Fruit fly (Drosophila melanogaster) whole organism, wandering third instar larva: ENCODE results near the gene gnu.

Experiments
- CG32264 ChIP-seq: fragments of 200-800 bp; sonication (Bioruptor generic); optimal IDR thresholded peaks from 2 replicates; lab custom pipeline; 2016; ENCODE audit warnings: missing biosample characterization, missing genetic modification characterization
- CG9705 ChIP-seq: fragments of 200-800 bp; sonication (Bioruptor generic); optimal IDR thresholded peaks from 2 replicates; lab custom pipeline; 2018; ENCODE audit warnings: missing biosample characterization, mild to moderate bottlenecking, missing genetic modification characterization
- Dif ChIP-seq: fragments of 200-275, 200-300 bp; sonication (Bioruptor generic); optimal IDR thresholded peaks from 2 replicates; lab custom pipeline; 2018; ENCODE audit warnings: missing biosample characterization, missing genetic modification characterization; ENCODE audit not compliant: partially characterized antibody
- GATAd ChIP-seq: sonication (Bioruptor generic); optimal IDR thresholded peaks from 2 replicates; lab custom pipeline; 2016; ENCODE audit warnings: missing biosample characterization, missing genetic modification characterization
- HLH106 ChIP-seq: fragments of 200-800 bp; optimal IDR thresholded peaks from 3 replicates; lab custom pipeline; 2019; ENCODE audit warnings: missing biosample characterization, mild to moderate bottlenecking, missing genetic modification characterization, moderate library complexity
- Hnf4 ChIP-seq: fragments of 200-800 bp; sonication (Bioruptor generic); optimal IDR thresholded peaks from 2 replicates; lab custom pipeline; 2016; ENCODE audit warnings: missing biosample characterization, mild to moderate bottlenecking, missing genetic modification characterization
- Hr78 ChIP-seq: fragments of >200 bp; optimal IDR thresholded peaks from 2 replicates; lab custom pipeline; 2017; ENCODE audit warnings: missing biosample characterization, missing genetic modification characterization
- Hr83 ChIP-seq: fragments of 200-300 bp; sonication (Bioruptor generic); optimal IDR thresholded peaks from 2 replicates; lab custom pipeline; 2016; ENCODE audit warnings: missing biosample characterization, mild to moderate bottlenecking, missing genetic modification characterization, moderate library complexity; ENCODE audit not compliant: poor library complexity, severe bottlenecking
- Jra ChIP-seq: sonication (Bioruptor generic); optimal IDR thresholded peaks from 2 replicates; lab custom pipeline; 2016; ENCODE audit warnings: missing biosample characterization, missing genetic modification characterization
- Mio ChIP-seq: sonication (Bioruptor generic); optimal IDR thresholded peaks from 2 replicates; lab custom pipeline; 2016; ENCODE audit warnings: missing biosample characterization, missing genetic modification characterization
- Myc ChIP-seq: fragments of >200 bp; optimal IDR thresholded peaks from 2 replicates; lab custom pipeline; 2017
- N ChIP-seq: fragments of >200 bp; optimal IDR thresholded peaks from 2 replicates; lab custom pipeline; 2018; ENCODE audit warnings: missing biosample characterization, missing external identifiers, missing genetic modification characterization
- OdsH ChIP-seq: fragments of 200-800 bp; sonication (Bioruptor generic); optimal IDR thresholded peaks from 2 replicates; lab custom pipeline; 2016; ENCODE audit warnings: missing biosample characterization, mild to moderate bottlenecking, missing genetic modification characterization
- Rel ChIP-seq, 2 experiments: fragments of 200-800 bp; sonication (Bioruptor generic) in 1 of 2; optimal IDR thresholded peaks; 2 replicates in 1 of 2; 3 replicates in 1 of 2; lab custom pipeline; 2016 to 2019; ENCODE audit warnings: mild to moderate bottlenecking in 2 of 2, missing biosample characterization in 2 of 2, missing genetic modification characterization in 2 of 2, moderate library complexity in 1 of 2
- Sp1 ChIP-seq: fragments of 200-800 bp; sonication (Bioruptor generic); optimal IDR thresholded peaks from 3 replicates; lab custom pipeline; 2019; ENCODE audit warnings: missing biosample characterization, mild to moderate bottlenecking, missing genetic modification characterization, moderate library complexity
- Vsx2 ChIP-seq: fragments of 200-300, 225-300 bp; sonication (Bioruptor generic); optimal IDR thresholded peaks from 2 replicates; lab custom pipeline; 2018; ENCODE audit warnings: missing biosample characterization, missing genetic modification characterization; ENCODE audit not compliant: partially characterized antibody
- br ChIP-seq: fragments of 200-800 bp; sonication (Bioruptor generic); optimal IDR thresholded peaks from 2 replicates; lab custom pipeline; 2016; ENCODE audit warnings: missing biosample characterization, missing genetic modification characterization
- brk ChIP-seq: fragments of 200-800 bp; sonication (Bioruptor generic); optimal IDR thresholded peaks from 2 replicates; lab custom pipeline; 2016; ENCODE audit warnings: missing biosample characterization, mild to moderate bottlenecking, missing genetic modification characterization
- dl ChIP-seq, 2 experiments: fragments of 175-275, 200-275 bp in 1 of 2; fragments of 200-275 bp in 1 of 2; sonication (Bioruptor generic); optimal IDR thresholded peaks; lab custom pipeline; 2018; ENCODE audit warnings: mild to moderate bottlenecking in 2 of 2, missing biosample characterization in 2 of 2, missing genetic modification characterization in 2 of 2, moderate library complexity in 2 of 2; ENCODE audit not compliant: partially characterized antibody in 2 of 2, insufficient read depth in 1 of 2
- dmrt93B ChIP-seq: fragments of 200-800 bp; sonication (Bioruptor generic); optimal IDR thresholded peaks from 2 replicates; lab custom pipeline; 2018; ENCODE audit warnings: missing biosample characterization, mild to moderate bottlenecking, missing genetic modification characterization
- dsf ChIP-seq: sonication (Bioruptor generic); optimal IDR thresholded peaks from 2 replicates; lab custom pipeline; 2016; ENCODE audit warnings: missing biosample characterization, missing genetic modification characterization, borderline replicate concordance
- ey ChIP-seq: fragments of 200-800 bp; sonication (Bioruptor generic); optimal IDR thresholded peaks from 2 replicates; lab custom pipeline; 2016; ENCODE audit warnings: missing biosample characterization, missing genetic modification characterization
- foxo ChIP-seq, 2 experiments: fragments of 200-800 bp; sonication (Bioruptor generic); optimal IDR thresholded peaks; 2 replicates in 1 of 2; 3 replicates in 1 of 2; lab custom pipeline; 2016 to 2017; ENCODE audit warnings: missing biosample characterization in 2 of 2, missing genetic modification characterization in 2 of 2
- fru ChIP-seq: fragments of 200-800 bp; sonication (Bioruptor generic); optimal IDR thresholded peaks from 3 replicates; lab custom pipeline; 2016; ENCODE audit warnings: missing biosample characterization, mild to moderate bottlenecking, missing genetic modification characterization
- h ChIP-seq: fragments of 200-800 bp; sonication (Bioruptor generic); optimal IDR thresholded peaks from 3 replicates; lab custom pipeline; 2016; ENCODE audit warnings: missing biosample characterization, mild to moderate bottlenecking, missing genetic modification characterization
- jim ChIP-seq: fragments of 175-275, 200-325 bp; sonication (Bioruptor generic); optimal IDR thresholded peaks from 2 replicates; lab custom pipeline; 2016; ENCODE audit warnings: missing biosample characterization, mild to moderate bottlenecking, missing genetic modification characterization
- lola ChIP-seq: fragments of >200 bp; optimal IDR thresholded peaks from 2 replicates; lab custom pipeline; 2017; ENCODE audit warnings: missing biosample characterization, missing genetic modification characterization
- pan ChIP-seq: fragments of >200 bp; optimal IDR thresholded peaks from 2 replicates; lab custom pipeline; 2017
- psq ChIP-seq: fragments of 200-800 bp; sonication (Bioruptor generic); optimal IDR thresholded peaks from 3 replicates; lab custom pipeline; 2017; ENCODE audit warnings: missing biosample characterization, mild to moderate bottlenecking, missing genetic modification characterization, moderate library complexity
- rgr ChIP-seq: fragments of 200-800 bp; sonication (Bioruptor generic); optimal IDR thresholded peaks from 3 replicates; lab custom pipeline; 2016; ENCODE audit warnings: missing biosample characterization, mild to moderate bottlenecking, missing genetic modification characterization
- sage ChIP-seq: fragments of 200-800 bp; sonication (Bioruptor generic); optimal IDR thresholded peaks from 2 replicates; lab custom pipeline; 2016; ENCODE audit warnings: missing biosample characterization, mild to moderate bottlenecking, missing genetic modification characterization
- sv ChIP-seq: fragments of 200-800 bp; sonication (Bioruptor generic); optimal IDR thresholded peaks from 3 replicates; lab custom pipeline; 2016; ENCODE audit warnings: missing biosample characterization, missing genetic modification characterization
- tai ChIP-seq: sonication (Bioruptor generic); optimal IDR thresholded peaks from 2 replicates; lab custom pipeline; 2016; ENCODE audit warnings: missing biosample characterization, missing genetic modification characterization
- usp ChIP-seq: fragments of >200 bp; optimal IDR thresholded peaks from 2 replicates; lab custom pipeline; 2017; ENCODE audit warnings: missing biosample characterization, missing genetic modification characterization
- woc ChIP-seq: sonication (Bioruptor generic); optimal IDR thresholded peaks from 2 replicates; lab custom pipeline; 2016; ENCODE audit warnings: missing biosample characterization, mild to moderate bottlenecking, missing genetic modification characterization

The gnu gene

DNA sequence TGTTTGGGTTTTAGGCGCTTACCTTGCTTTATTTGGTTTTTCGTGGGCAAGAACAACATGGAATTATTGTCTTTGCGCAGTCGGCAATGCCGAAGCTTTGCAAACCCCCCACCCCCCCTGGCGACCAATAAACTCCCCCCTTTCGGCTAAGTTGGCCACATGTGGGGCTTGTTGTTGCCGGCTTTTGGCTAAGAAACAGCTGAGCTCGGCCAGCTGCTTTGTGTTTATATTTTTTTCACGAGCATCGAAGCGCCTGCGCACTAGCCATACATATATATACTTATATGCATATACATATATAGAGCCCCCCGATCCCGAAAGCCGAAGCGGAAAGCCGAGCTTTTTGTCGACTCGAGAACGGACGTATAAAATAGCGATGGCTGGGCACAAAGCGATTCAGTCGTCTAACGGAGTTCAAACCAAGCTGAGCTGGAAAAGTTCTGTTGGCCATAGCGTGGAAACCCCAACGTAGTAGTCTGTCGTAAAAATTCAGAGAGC lies 1.6 kb upstream of the gnu start, which contains the start of gene CG17839:
Gene CG17839 (plus strand): TSS at position 413 of the 498 bp plus-strand sequence.
- TF ChIP-seq dmrt93B (GFP tag; lab: Kevin White, UChicago), result no peak
- TF ChIP-seq GATAd (GFP tag; lab: Kevin White, UChicago), result no peak
- no peak for TF ChIP-seq CG32264
- TF ChIP-seq Vsx2, result no peak
- TF ChIP-seq woc, result no peak
- no peak for TF ChIP-seq usp (GFP tag; lab: Kevin White, UChicago)
- no peak for TF ChIP-seq sage (GFP tag; lab: Kevin White, UChicago)
- TF ChIP-seq fru (GFP tag; lab: Kevin White, UChicago), result no peak
- no peak for TF ChIP-seq dl (GFP tag; optimal IDR thresholded peaks at IDR 0.05; lab: Kevin White, UChicago; ENCODE audit: insufficient read depth in 1 of 2, partially characterized antibody in 2 of 2)
- TF ChIP-seq pan (lab: Kevin White, UChicago), result no peak
- TF ChIP-seq N, result no peak

DNA sequence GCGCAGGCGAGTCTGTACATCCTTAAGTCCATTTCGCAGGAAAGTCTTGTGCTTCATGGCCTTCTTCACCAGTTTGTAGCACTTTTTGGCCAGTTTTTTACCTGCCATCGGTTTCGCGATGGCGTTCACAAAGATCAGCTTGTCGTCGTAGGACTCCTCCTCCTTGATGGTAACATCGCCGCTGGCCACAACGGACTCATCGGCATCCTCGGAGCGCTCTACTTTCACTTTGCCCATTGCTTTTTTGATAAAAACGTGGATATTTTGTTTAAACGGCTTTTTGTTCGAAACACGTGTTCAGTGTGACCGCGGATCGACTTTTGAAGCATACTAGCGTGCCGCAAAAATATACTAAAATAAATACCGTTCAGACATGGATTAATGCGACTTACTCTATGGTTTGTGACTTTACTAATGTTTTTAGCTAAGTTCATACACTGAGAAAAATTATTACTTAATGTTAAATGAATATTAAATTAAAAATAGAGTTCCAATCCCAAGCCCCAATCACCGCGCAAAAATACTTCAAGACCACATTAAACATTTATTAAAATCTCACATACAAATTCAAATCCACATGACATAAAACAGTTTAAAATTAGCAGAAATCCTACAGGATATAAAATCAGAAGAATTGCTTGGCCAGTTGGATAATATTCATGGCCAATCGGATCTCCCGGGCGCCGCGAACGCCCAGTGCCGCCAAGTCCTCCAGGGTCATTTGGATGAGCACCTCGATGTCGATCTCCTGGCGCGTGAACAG lies 1.1 kb downstream of the gnu start, which contains the start of gene NHP2:
Gene NHP2 (minus strand): TSS at position 315 of the 763 bp plus-strand sequence.
- peak; percentile 47 for TF ChIP-seq sv (GFP tag; lab: Kevin White, UChicago)
- no peak for TF ChIP-seq dmrt93B (GFP tag; lab: Kevin White, UChicago)
- TF ChIP-seq Rel (GFP tag; optimal IDR thresholded peaks at IDR 0.05; lab: Kevin White, UChicago), result peak; percentile 20
- peak; percentile 48 for TF ChIP-seq Rel (tag; optimal IDR thresholded peaks at IDR 0.05; lab: Kevin White, UChicago)
- peak; percentile 38 for TF ChIP-seq Myc (lab: Kevin White, UChicago)
- TF ChIP-seq OdsH (GFP tag; lab: Kevin White, UChicago), result peak; percentile 65
- no peak for TF ChIP-seq GATAd (GFP tag; lab: Kevin White, UChicago)
- no peak for TF ChIP-seq Jra
- no peak for TF ChIP-seq Dif (GFP tag; lab: Kevin White, UChicago)
- TF ChIP-seq br (GFP tag; lab: Kevin White, UChicago), result no peak
- no peak for TF ChIP-seq Hr78 (GFP tag; lab: Kevin White, UChicago)
- peak; percentile 72 for TF ChIP-seq Sp1 (GFP tag; lab: Kevin White, UChicago)
- peak; percentile 60 for TF ChIP-seq ey (GFP tag; lab: Kevin White, UChicago)
- peak; percentile 74 for TF ChIP-seq sage (GFP tag; lab: Kevin White, UChicago)
- no peak for TF ChIP-seq pan (lab: Kevin White, UChicago)
- TF ChIP-seq dl (GFP tag; optimal IDR thresholded peaks at IDR 0.05; lab: Kevin White, UChicago; ENCODE audit: insufficient read depth in 1 of 2, partially characterized antibody in 2 of 2), result no peak
- peak; percentile 75 for TF ChIP-seq HLH106 (tag; lab: Kevin White, UChicago)
- no peak for TF ChIP-seq woc
- no peak for TF ChIP-seq usp (GFP tag; lab: Kevin White, UChicago)
- no peak for TF ChIP-seq dsf
- peak; percentile 35 for TF ChIP-seq psq
- TF ChIP-seq CG32264, result peak; percentile 35
- peak; percentile 76 for TF ChIP-seq h (GFP tag; lab: Kevin White, UChicago)
- TF ChIP-seq rgr (GFP tag; lab: Kevin White, UChicago), result no peak
- no peak for TF ChIP-seq Hnf4 (GFP tag; lab: Kevin White, UChicago)
- peak; percentile 68 for TF ChIP-seq fru (GFP tag; lab: Kevin White, UChicago)
- no peak for TF ChIP-seq tai (GFP tag; lab: Kevin White, UChicago)
- no peak for TF ChIP-seq Mio
- TF ChIP-seq foxo (GFP tag; optimal IDR thresholded peaks at IDR 0.05; lab: Kevin White, UChicago), result peak in 1 of 2 experiments; percentile 78
- peak; percentile 53 for TF ChIP-seq CG9705 (GFP tag; lab: Kevin White, UChicago)
- no peak for TF ChIP-seq brk (GFP tag; lab: Kevin White, UChicago)
- TF ChIP-seq lola (GFP tag; lab: Kevin White, UChicago), result no peak
- TF ChIP-seq Vsx2, result no peak
- TF ChIP-seq, all 38 proteins: peak for 14

DNA sequence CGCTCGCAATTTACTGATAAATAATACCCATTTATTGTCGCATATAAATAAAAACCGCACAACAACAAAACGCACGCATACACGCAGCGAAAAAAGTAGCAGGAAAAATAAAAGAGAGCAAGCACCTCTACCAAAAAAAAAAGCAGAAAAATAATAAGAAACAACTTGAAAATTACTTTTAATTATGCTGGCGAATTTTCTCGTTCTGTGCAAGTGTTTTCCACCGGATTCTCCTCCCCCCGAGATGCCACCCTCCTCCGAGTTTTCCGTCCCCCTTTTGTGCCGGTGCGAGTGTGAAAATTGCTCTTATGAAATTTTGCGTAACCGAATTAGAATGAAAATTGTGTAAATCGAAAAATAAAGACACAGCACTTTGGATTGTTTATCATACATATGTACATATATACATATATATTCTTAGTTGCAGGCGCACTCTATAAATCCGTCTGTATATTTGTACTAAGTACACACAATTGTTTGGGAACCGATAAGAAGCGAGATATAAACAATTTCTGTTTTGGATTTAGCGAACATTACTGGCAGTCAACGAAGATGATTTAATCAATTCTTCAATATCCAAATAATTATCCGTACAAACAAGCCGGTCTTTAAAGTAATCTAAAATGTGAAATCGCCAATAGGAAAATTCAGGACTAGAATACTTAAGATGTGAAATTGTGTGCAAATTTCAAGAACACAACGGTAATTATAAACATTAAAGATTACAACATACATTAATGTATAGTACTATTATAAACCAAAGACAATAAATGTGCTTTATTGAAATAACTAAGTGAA lies 12.1 kb downstream of the gnu start:
- TF ChIP-seq fru (GFP tag; lab: Kevin White, UChicago) (no peak), sv (GFP tag; lab: Kevin White, UChicago) (no peak), dsf (no peak), brk (GFP tag; lab: Kevin White, UChicago) (no peak), tai (GFP tag; lab: Kevin White, UChicago) (no peak), foxo (GFP tag; optimal IDR thresholded peaks at IDR 0.05; lab: Kevin White, UChicago) (no peak), Jra (no peak), CG9705 (GFP tag; lab: Kevin White, UChicago) (no peak), Hr83 (GFP tag; lab: Kevin White, UChicago) (no peak), Sp1 (GFP tag; lab: Kevin White, UChicago) (no peak), GATAd (GFP tag; lab: Kevin White, UChicago) (no peak), N (no peak), Vsx2 (no peak), ey (GFP tag; lab: Kevin White, UChicago) (no peak), HLH106 (tag; lab: Kevin White, UChicago) (no peak), Myc (lab: Kevin White, UChicago) (no peak), br (GFP tag; lab: Kevin White, UChicago) (no peak), jim (GFP tag; lab: Kevin White, UChicago) (no peak), pan (lab: Kevin White, UChicago) (no peak), dl (GFP tag; optimal IDR thresholded peaks at IDR 0.05; lab: Kevin White, UChicago; ENCODE audit: insufficient read depth in 1 of 2, partially characterized antibody in 2 of 2) (no peak)
